Worm (Caenorhabditis elegans) whole organism, L1 larva: ENCODE results near the gene W01B6.8.
A peak's percentile ranks its signal among the peaks of the same experiment; 100 is the strongest.

Experiments
- C34B4.2 ChIP-seq: sonication (generic microtip); optimal IDR thresholded peaks from 2 replicates; lab custom pipeline; 2017; ENCODE audit warnings: mild to moderate bottlenecking, missing genetic modification characterization, missing compliant biosample characterization
- F16B12.6 ChIP-seq: fragments of 150-350 bp; optimal IDR thresholded peaks from 2 replicates; lab custom pipeline; 2014; ENCODE audit warnings: missing biosample characterization, missing genetic modification characterization
- Y116A8C.19 ChIP-seq: sonication (generic microtip); optimal IDR thresholded peaks from 2 replicates; lab custom pipeline; 2016; ENCODE audit warnings: missing compliant biosample characterization, missing genetic modification characterization, borderline replicate concordance
- aha-1 ChIP-seq: fragments of 150-350 bp; optimal IDR thresholded peaks from 2 replicates; lab custom pipeline; 2014; ENCODE audit warnings: missing biosample characterization, missing genetic modification characterization
- ama-1 ChIP-seq: fragments of 150-350 bp; optimal IDR thresholded peaks from 2 replicates; lab custom pipeline; 2014
- blmp-1 ChIP-seq: fragments of 150-350 bp; optimal IDR thresholded peaks from 2 replicates; lab custom pipeline; 2014; ENCODE audit warnings: missing biosample characterization, missing genetic modification characterization
- ceh-82 ChIP-seq, 3 experiments: fragments of 150-350 bp in 1 of 3; sonication (generic microtip) in 2 of 3; optimal IDR thresholded peaks; 2 replicates each; lab custom pipeline; 2014 to 2017; ENCODE audit warnings: missing biosample characterization in 3 of 3, missing genetic modification characterization in 3 of 3
- ceh-88 ChIP-seq: fragments of 200-800 bp; sonication (Bioruptor generic); IDR thresholded peaks from 2 replicates; pipeline ENCODE4 v1.3.6; 2022; ENCODE audit warnings: missing genetic modification characterization, missing compliant biosample characterization
- dpl-1 ChIP-seq, 3 experiments: fragments of 150-350 bp in 2 of 3; sonication (generic microtip) in 1 of 3; optimal IDR thresholded peaks; 2 replicates each; lab custom pipeline; 2014 to 2017; ENCODE audit warnings: missing biosample characterization in 3 of 3, missing genetic modification characterization in 3 of 3, missing genetic modification reagents in 3 of 3
- dsc-1 ChIP-seq: sonication (generic microtip); optimal IDR thresholded peaks from 2 replicates; lab custom pipeline; 2016; ENCODE audit warnings: mild to moderate bottlenecking, missing genetic modification characterization, missing compliant biosample characterization
- efl-1 ChIP-seq, 4 experiments: fragments of 150-350 bp; optimal IDR thresholded peaks in 3 of 4; peaks in 1 of 4; 1 replicate in 1 of 4; 2 replicates in 3 of 4; lab custom pipeline; 2014; ENCODE audit warnings: missing biosample characterization in 2 of 4, missing genetic modification characterization in 2 of 4, missing genetic modification reagents in 2 of 4
- egl-27 ChIP-seq, 2 experiments: fragments of 150-350 bp in 1 of 2; sonication (generic microtip); optimal IDR thresholded peaks; 3 replicates each; lab custom pipeline; 2017 to 2018; ENCODE audit warnings: missing biosample characterization in 2 of 2, missing genetic modification characterization in 2 of 2, missing genetic modification reagents in 2 of 2
- elt-2 ChIP-seq: sonication (generic microtip); optimal IDR thresholded peaks from 2 replicates; lab custom pipeline; 2016; ENCODE audit warnings: missing genetic modification characterization, mild to moderate bottlenecking, inconsistent platforms, missing compliant biosample characterization, missing genetic modification reagents
- ets-5 ChIP-seq: fragments of 200-800 bp; sonication (Bioruptor generic); IDR thresholded peaks from 2 replicates; pipeline ENCODE4 v1.3.6; 2022; ENCODE audit warnings: missing genetic modification characterization, missing compliant biosample characterization
- fkh-4 ChIP-seq: sonication (generic microtip); optimal IDR thresholded peaks from 2 replicates; lab custom pipeline; 2016; ENCODE audit warnings: missing compliant biosample characterization, missing genetic modification characterization, borderline replicate concordance
- fkh-8 ChIP-seq: sonication (generic microtip); optimal IDR thresholded peaks from 2 replicates; lab custom pipeline; 2016; ENCODE audit warnings: mild to moderate bottlenecking, missing genetic modification characterization, missing compliant biosample characterization
- lin-13 ChIP-seq: fragments of 150-350 bp; optimal IDR thresholded peaks from 2 replicates; lab custom pipeline; 2014; ENCODE audit warnings: missing biosample characterization, missing genetic modification reagents, missing genetic modification characterization
- lin-35 ChIP-seq, 2 experiments: fragments of 150-350 bp; optimal IDR thresholded peaks; 2 replicates each; lab custom pipeline; 2014; ENCODE audit warnings: missing biosample characterization in 2 of 2, missing genetic modification characterization in 2 of 2, missing genetic modification reagents in 2 of 2
- lir-3 ChIP-seq: sonication (generic microtip); optimal IDR thresholded peaks from 2 replicates; lab custom pipeline; 2016; ENCODE audit warnings: mild to moderate bottlenecking, missing genetic modification characterization, moderate library complexity, missing compliant biosample characterization; ENCODE audit not compliant: poor library complexity
- mab-9 ChIP-seq: fragments of 200-800 bp; sonication (Bioruptor generic); IDR thresholded peaks from 2 replicates; pipeline ENCODE4 v1.3.6; 2022; ENCODE audit warnings: missing genetic modification reagents, missing genetic modification characterization, missing compliant biosample characterization
- mdl-1 ChIP-seq, 2 experiments: fragments of 150-350 bp; optimal IDR thresholded peaks; 2 replicates each; lab custom pipeline; 2014 to 2017; ENCODE audit warnings: missing biosample characterization in 2 of 2, missing genetic modification characterization in 2 of 2, inconsistent platforms in 1 of 2
- mef-2 ChIP-seq: fragments of 150-350 bp; optimal IDR thresholded peaks from 2 replicates; lab custom pipeline; 2014; ENCODE audit warnings: missing biosample characterization, missing genetic modification characterization
- mep-1 ChIP-seq: fragments of 150-350 bp; optimal IDR thresholded peaks from 2 replicates; lab custom pipeline; 2014; ENCODE audit warnings: missing biosample characterization, missing genetic modification characterization
- nhr-20 ChIP-seq: sonication (generic microtip); optimal IDR thresholded peaks from 2 replicates; lab custom pipeline; 2016; ENCODE audit warnings: mild to moderate bottlenecking, missing genetic modification characterization, missing compliant biosample characterization
- nhr-237 ChIP-seq: fragments of 150-350 bp; optimal IDR thresholded peaks from 2 replicates; lab custom pipeline; 2014; ENCODE audit warnings: missing biosample characterization, missing genetic modification characterization
- nhr-47 ChIP-seq: sonication (generic microtip); optimal IDR thresholded peaks from 2 replicates; lab custom pipeline; 2016; ENCODE audit warnings: mild to moderate bottlenecking, missing genetic modification characterization, moderate library complexity, missing compliant biosample characterization
- nhr-71 ChIP-seq: sonication (generic microtip); optimal IDR thresholded peaks from 2 replicates; lab custom pipeline; 2016; ENCODE audit warnings: mild to moderate bottlenecking, missing genetic modification characterization, moderate library complexity, missing compliant biosample characterization
- nhr-77 ChIP-seq: fragments of 150-350 bp; optimal IDR thresholded peaks from 2 replicates; lab custom pipeline; 2014; ENCODE audit warnings: missing biosample characterization, missing genetic modification characterization
- pax-3 ChIP-seq: fragments of 200-800 bp; sonication (Bioruptor generic); optimal IDR thresholded peaks from 2 replicates; lab custom pipeline; 2018; ENCODE audit warnings: mild to moderate bottlenecking, missing genetic modification characterization, moderate library complexity, missing compliant biosample characterization
- rnt-1 ChIP-seq: sonication (generic microtip); optimal IDR thresholded peaks from 2 replicates; lab custom pipeline; 2016; ENCODE audit warnings: mild to moderate bottlenecking, missing genetic modification characterization, moderate library complexity, missing compliant biosample characterization
- skn-1 ChIP-seq: fragments of 150-350 bp; optimal IDR thresholded peaks from 2 replicates; lab custom pipeline; 2014; ENCODE audit warnings: missing biosample characterization, missing genetic modification characterization
- snpc-4 ChIP-seq: fragments of 150-350 bp; optimal IDR thresholded peaks from 2 replicates; lab custom pipeline; 2014; ENCODE audit warnings: missing biosample characterization, missing genetic modification characterization
- sptf-1 ChIP-seq: fragments of 150-350 bp; optimal IDR thresholded peaks from 2 replicates; lab custom pipeline; 2014; ENCODE audit warnings: missing biosample characterization, missing genetic modification characterization
- sup-37 ChIP-seq: fragments of 200-800 bp; sonication (Bioruptor generic); optimal IDR thresholded peaks from 2 replicates; lab custom pipeline; 2018; ENCODE audit warnings: mild to moderate bottlenecking, missing genetic modification characterization, missing compliant biosample characterization
- tbx-2 ChIP-seq: sonication (generic microtip); optimal IDR thresholded peaks from 2 replicates; lab custom pipeline; 2016; ENCODE audit warnings: missing genetic modification characterization, missing compliant biosample characterization
- unc-130 ChIP-seq: fragments of 150-350 bp; optimal IDR thresholded peaks from 2 replicates; lab custom pipeline; 2017; ENCODE audit warnings: missing biosample characterization, missing genetic modification characterization, inconsistent platforms
- unc-30 ChIP-seq: sonication (generic microtip); optimal IDR thresholded peaks from 2 replicates; lab custom pipeline; 2017; ENCODE audit warnings: missing biosample characterization, missing genetic modification characterization
- unc-86 ChIP-seq: sonication (generic microtip); optimal IDR thresholded peaks from 2 replicates; lab custom pipeline; 2016; ENCODE audit warnings: missing genetic modification characterization, missing compliant biosample characterization
- zag-1 ChIP-seq: fragments of 150-350 bp; optimal IDR thresholded peaks from 2 replicates; lab custom pipeline; 2014; ENCODE audit warnings: missing biosample characterization, missing genetic modification characterization
- zip-4 ChIP-seq: fragments of 200-800 bp; sonication (Bioruptor generic); optimal IDR thresholded peaks from 2 replicates; lab custom pipeline; 2018; ENCODE audit warnings: mild to moderate bottlenecking, missing genetic modification characterization, moderate library complexity, missing compliant biosample characterization

The W01B6.8 gene

DNA sequence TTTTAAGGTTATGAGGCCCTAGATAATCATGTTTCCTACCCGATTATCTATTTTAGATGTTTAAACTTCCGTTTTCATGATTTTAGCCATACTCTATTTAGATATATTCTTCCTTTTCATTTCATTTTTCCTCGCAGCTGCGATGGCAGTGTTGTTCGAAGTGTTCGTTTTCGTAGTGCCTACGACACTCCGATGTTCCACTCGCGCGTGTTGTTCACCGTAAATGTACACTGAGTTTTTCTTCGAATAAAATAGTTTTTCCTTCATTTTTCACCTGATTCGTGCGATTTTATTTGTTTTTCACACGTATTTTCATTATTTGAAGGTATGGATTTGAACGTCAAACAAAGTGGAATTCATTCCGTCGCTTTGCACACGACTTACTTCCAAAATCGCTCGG, 12.7 kb upstream of the W01B6.8 start, which contains the start of gene dis-3:
TSS of gene dis-3 (plus strand) at position 322 of the 400 bp plus-strand sequence.
- TF ChIP-seq unc-30 (tag; lab: Kevin White, UChicago) (no peak), mef-2 (tag; lab: Kevin White, UChicago) (no peak), dpl-1 (GFP tag; optimal IDR thresholded peaks at IDR 0.05; lab: Kevin White, UChicago) (peak in 1 of 3 experiments; percentile 26), efl-1 (optimal IDR thresholded peaks at IDR 0.05; lab: Kevin White, UChicago) (peak; percentile 16 to 36), efl-1 (GFP tag; optimal IDR thresholded peaks at IDR 0.05 in 1 of 2; lab: Kevin White, UChicago) (peak in 1 of 2 experiments; percentile 57), pax-3 (tag; lab: Kevin White, UChicago) (no peak), tbx-2 (tag; lab: Kevin White, UChicago) (no peak), blmp-1 (peak; percentile 22), ceh-88 (GFP tag; lab: Robert Waterston, UW) (no peak), lin-35 (GFP tag; optimal IDR thresholded peaks at IDR 0.05; lab: Kevin White, UChicago) (peak in 1 of 2 experiments; percentile 45), mab-9 (GFP tag; lab: Robert Waterston, UW) (no peak), rnt-1 (peak; percentile 1), ets-5 (GFP tag; lab: Robert Waterston, UW) (no peak), Y116A8C.19 (tag; lab: Kevin White, UChicago) (no peak), nhr-71 (tag; lab: Kevin White, UChicago) (no peak), sup-37 (GFP tag; lab: Kevin White, UChicago) (no peak), nhr-237 (tag; lab: Kevin White, UChicago) (no peak), C34B4.2 (no peak), aha-1 (tag; lab: Kevin White, UChicago) (no peak), unc-86 (tag; lab: Kevin White, UChicago) (no peak)

DNA sequence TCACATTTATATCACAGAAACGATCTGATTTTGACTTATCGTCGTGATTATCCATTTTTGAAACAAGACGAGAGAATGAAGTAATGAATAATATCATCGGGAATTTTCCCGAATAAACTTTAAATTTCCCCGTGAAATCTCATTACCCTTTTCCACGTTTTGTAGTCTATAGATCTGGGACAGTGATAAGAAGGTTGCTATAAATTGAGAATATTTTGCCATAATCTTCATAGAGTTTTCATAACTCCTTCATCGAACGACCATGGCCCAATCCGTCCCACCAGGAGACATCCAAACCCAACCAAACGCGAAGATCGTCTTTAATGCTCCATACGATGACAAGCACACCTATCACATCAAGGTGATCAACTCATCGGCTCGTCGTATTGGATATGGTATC, 11.0 kb upstream of the W01B6.8 start, which contains the start of the genes C04G2.5 and msp-36:
TSS of gene C04G2.5 (minus strand) at position 101 of the 400 bp plus-strand sequence.
TSS of gene msp-36 (plus strand) at position 263 of the 400 bp plus-strand sequence.
- TF ChIP-seq Y116A8C.19 (tag; lab: Kevin White, UChicago) (no peak), nhr-20 (no peak), nhr-47 (tag; lab: Kevin White, UChicago) (no peak)

DNA sequence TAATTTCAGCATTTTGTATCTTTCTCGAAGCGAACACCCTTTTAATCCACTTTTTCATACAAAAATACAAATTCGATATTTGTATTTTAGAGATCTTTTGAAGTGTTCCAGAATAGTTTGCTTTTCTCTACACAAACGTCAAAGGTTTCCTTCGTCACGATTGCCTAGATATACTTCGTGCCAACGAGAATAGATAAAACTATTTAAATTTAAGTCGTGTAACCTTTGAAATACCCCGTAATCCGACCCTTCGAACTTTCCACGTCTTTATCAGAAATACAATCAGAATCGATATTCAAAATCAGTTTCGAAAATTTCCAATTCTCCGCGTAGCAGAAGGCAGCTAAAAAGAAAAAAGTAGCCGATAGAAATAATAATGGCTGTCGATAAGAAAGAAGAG, 6.2 kb upstream of the W01B6.8 start, which contains the start of gene ttbk-5:
TSS of gene ttbk-5 (plus strand) at position 301 of the 400 bp plus-strand sequence.
- TF ChIP-seq rnt-1 = no peak
- TF ChIP-seq ama-1 (lab: Kevin White, UChicago) = no peak
- no peak for TF ChIP-seq fkh-8 (tag; lab: Kevin White, UChicago)

DNA sequence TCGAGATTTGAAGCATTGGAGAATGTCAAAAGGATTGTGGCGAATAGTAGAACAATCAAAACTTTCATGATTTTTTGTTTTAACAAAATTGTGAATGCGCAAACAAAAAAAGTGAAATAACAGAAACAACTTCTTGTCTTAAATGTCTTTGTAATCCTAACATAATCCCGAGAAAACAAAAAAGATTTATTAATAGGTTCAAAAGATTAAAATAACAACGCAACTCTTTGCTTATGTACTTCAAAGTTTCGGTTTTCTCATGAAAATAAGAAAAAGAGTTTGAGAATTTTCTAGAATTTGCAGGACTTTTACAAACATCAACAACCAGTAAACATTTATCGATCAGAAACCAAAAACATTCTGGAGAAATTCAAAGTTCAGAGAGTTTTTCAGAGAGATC, 5.6 kb upstream of the W01B6.8 start, which contains the start of gene ttr-39:
TSS of gene ttr-39 (minus strand) at position 101 of the 400 bp plus-strand sequence.
- TF ChIP-seq zip-4 (GFP tag; lab: Kevin White, UChicago) = no peak
- 0 out of 2 replicates have a peak, but pooled peaks have one; percentile 21 for TF ChIP-seq mab-9 (GFP tag; lab: Robert Waterston, UW)
- no peak for TF ChIP-seq aha-1 (tag; lab: Kevin White, UChicago)

DNA sequence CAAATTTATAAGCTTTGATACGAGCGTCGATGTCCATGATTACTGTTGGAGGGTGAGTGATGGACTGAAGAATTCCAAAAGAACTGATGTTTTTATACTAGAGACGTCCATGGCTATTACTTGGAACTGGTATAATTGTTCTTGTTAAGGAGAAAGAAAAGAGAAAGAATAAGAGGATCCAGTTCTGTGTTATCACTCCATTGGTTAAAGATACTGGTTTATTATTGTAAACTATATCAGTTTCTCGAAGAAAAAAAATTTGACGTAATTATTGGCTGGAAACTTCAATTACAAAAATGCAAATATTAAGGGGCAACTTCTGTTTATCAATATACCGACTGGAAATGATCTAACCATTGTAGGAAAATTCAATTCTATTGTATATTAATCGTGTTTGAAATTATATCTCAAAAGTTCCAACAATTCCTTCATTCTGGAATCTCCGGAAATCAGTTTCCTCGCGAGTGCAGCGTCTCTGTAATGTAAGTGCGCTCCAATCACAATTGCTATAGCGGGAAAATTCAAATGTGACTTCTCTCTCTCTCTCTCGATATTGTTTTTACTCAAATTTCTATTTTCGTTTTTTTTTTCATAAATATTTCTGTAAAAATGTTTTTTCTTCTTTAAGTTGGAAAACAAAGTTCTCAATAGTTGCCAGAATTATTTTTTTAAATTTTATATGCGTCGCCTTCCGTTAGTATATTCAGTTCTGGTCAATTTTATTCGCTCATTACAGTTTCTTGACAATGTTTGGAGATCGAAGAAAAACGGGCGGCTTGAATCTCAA, 1.4 kb upstream of the W01B6.8 start, which contains the start of the genes col-2 and ndc-80:
TSS of gene col-2 (minus strand) at position 51 of the 787 bp plus-strand sequence.
TSS of gene ndc-80 (plus strand) at position 737 of the 787 bp plus-strand sequence.
- TF ChIP-seq egl-27 (tag; optimal IDR thresholded peaks at IDR 0.05; lab: Kevin White, UChicago) (no peak), sptf-1 (tag; lab: Kevin White, UChicago) (no peak), lin-13 (peak; percentile 71), dpl-1 (GFP tag; optimal IDR thresholded peaks at IDR 0.05; lab: Kevin White, UChicago) (peak; percentile 88 to 92 (median 89)), mep-1 (tag; lab: Kevin White, UChicago) (peak; percentile 82), nhr-77 (tag; lab: Kevin White, UChicago) (peak; percentile 73), zag-1 (tag; lab: Kevin White, UChicago) (no peak), fkh-8 (tag; lab: Kevin White, UChicago) (peak; percentile 49), unc-30 (tag; lab: Kevin White, UChicago) (no peak), mdl-1 (tag; optimal IDR thresholded peaks at IDR 0.05; lab: Kevin White, UChicago) (peak in 1 of 2 experiments; percentile 59), snpc-4 (peak; percentile 13), fkh-4 (tag; lab: Kevin White, UChicago) (no peak), F16B12.6 (tag; lab: Kevin White, UChicago) (peak; percentile 58), elt-2 (tag; lab: Kevin White, UChicago) (no peak), nhr-20 (peak; percentile 71), pax-3 (tag; lab: Kevin White, UChicago) (peak; percentile 52), dsc-1 (tag; lab: Kevin White, UChicago) (peak; percentile 28), ceh-82 (tag; optimal IDR thresholded peaks at IDR 0.05; lab: Kevin White, UChicago) (peak in 2 of 3 experiments; percentile 36 to 80), efl-1 (optimal IDR thresholded peaks at IDR 0.05; lab: Kevin White, UChicago) (peak; percentile 91 to 94), efl-1 (GFP tag; optimal IDR thresholded peaks at IDR 0.05 in 1 of 2; lab: Kevin White, UChicago) (peak; percentile 88 to 99), ceh-88 (GFP tag; lab: Robert Waterston, UW) (no peak; the same call in 1 of the 2 replicates), unc-130 (tag; lab: Kevin White, UChicago) (no peak), skn-1 (peak; percentile 70), lir-3 (tag; lab: Kevin White, UChicago) (peak; percentile 77)
